Worm (Caenorhabditis elegans): ENCODE results near the gene Y66H1A.5.

ce11 chrIV:422112-422511, 6.8 kb downstream of the Y66H1A.5 start:
- TF ChIP-seq flt-1 (GFP tag; IDR thresholded peaks at IDR 0.05) (no peak), tbx-11 (GFP tag; IDR thresholded peaks at IDR 0.05) (no peak)
